Worm (Caenorhabditis elegans) whole organism, early embryonic: Measurements from ENCODE around the gene Y46C8AM.1.

Experiments used
- F13C5.2 ChIP-seq: sonication (generic microtip); optimal IDR thresholded peaks from 2 replicates; lab custom pipeline; 2017; ENCODE audit warnings: mild to moderate bottlenecking, missing genetic modification characterization, inconsistent platforms, missing compliant biosample characterization
- aly-1 ChIP-seq: sonication (generic microtip); optimal IDR thresholded peaks from 2 replicates; lab custom pipeline; 2016; ENCODE audit warnings: missing genetic modification characterization, missing compliant biosample characterization
- ama-1 ChIP-seq: fragments of 150-350 bp; optimal IDR thresholded peaks from 2 replicates; lab custom pipeline; 2014
- ceh-36 ChIP-seq: sonication (generic microtip); optimal IDR thresholded peaks from 2 replicates; lab custom pipeline; 2016; ENCODE audit warnings: missing genetic modification characterization, inconsistent platforms, missing compliant biosample characterization
- ets-7 ChIP-seq: sonication (generic microtip); optimal IDR thresholded peaks from 2 replicates; lab custom pipeline; 2016; ENCODE audit warnings: missing genotype, missing genetic modification characterization, missing compliant biosample characterization
- flt-1 ChIP-seq: fragments of 200-800 bp; sonication (Bioruptor generic); IDR thresholded peaks from 2 replicates; pipeline ENCODE4 v1.3.6; 2022; ENCODE audit warnings: missing genetic modification characterization, missing compliant biosample characterization
- hmbx-1 ChIP-seq: sonication (generic microtip); optimal IDR thresholded peaks from 2 replicates; lab custom pipeline; 2016; ENCODE audit warnings: mild to moderate bottlenecking, missing genetic modification characterization, missing compliant biosample characterization
- hmg-4 ChIP-seq: fragments of 200-800 bp; sonication (Bioruptor generic); optimal IDR thresholded peaks from 2 replicates; lab custom pipeline; 2018; ENCODE audit warnings: mild to moderate bottlenecking, missing genetic modification characterization, missing compliant biosample characterization
- tbx-11 ChIP-seq: fragments of 200-800 bp; sonication (Bioruptor generic); IDR thresholded peaks from 2 replicates; pipeline ENCODE4 v1.3.6; 2022; ENCODE audit warnings: missing genetic modification characterization, missing compliant biosample characterization

DNA sequence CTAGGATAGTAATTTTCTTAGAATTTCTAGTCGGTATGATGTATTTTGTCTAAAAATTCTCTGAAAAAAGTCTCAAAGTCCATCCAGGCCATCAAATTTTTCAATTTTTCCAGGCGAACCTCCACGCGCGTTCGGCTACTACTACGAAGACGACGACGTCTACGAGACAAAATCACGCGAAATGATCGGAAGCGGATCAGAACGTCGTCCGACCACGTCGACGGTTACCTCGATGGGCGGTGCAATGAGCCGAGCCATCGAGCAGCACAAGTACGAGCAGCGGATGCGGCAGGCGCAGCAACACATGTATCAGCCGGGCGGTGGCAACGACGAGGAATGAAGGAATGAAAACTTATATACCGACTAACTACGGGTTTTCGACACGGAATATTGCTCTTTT, 50.9 kb downstream of the Y46C8AM.1 start:
- no peak for TF ChIP-seq hmg-4 (GFP tag; lab: Kevin White, UChicago)
- no peak for TF ChIP-seq ama-1
- TF ChIP-seq flt-1 (GFP tag; lab: Robert Waterston, UW), result no peak
- TF ChIP-seq F13C5.2 (tag; lab: Kevin White, UChicago), result no peak
- TF ChIP-seq aly-1, result no peak
- TF ChIP-seq hmbx-1 (tag; lab: Kevin White, UChicago), result no peak
- no peak for TF ChIP-seq ets-7
- no peak for TF ChIP-seq tbx-11 (GFP tag; lab: Robert Waterston, UW)
- TF ChIP-seq ceh-36 (tag; lab: Kevin White, UChicago), result no peak
